Worm (Caenorhabditis elegans) whole organism, late embryonic: Measurements from ENCODE around the gene unc-43.

Source experiments
- C08G9.2 ChIP-seq: sonication (generic microtip); optimal IDR thresholded peaks from 2 replicates; lab custom pipeline; 2016; ENCODE audit warnings: mild to moderate bottlenecking, missing genetic modification characterization, moderate library complexity, missing compliant biosample characterization
- C38D4.7 ChIP-seq: fragments of 200-800 bp; sonication (Bioruptor generic); optimal IDR thresholded peaks from 2 replicates; lab custom pipeline; 2018; ENCODE audit warnings: mild to moderate bottlenecking, missing genetic modification characterization, moderate library complexity, missing compliant biosample characterization
- F13H6.1 ChIP-seq: sonication (generic microtip); optimal IDR thresholded peaks from 2 replicates; lab custom pipeline; 2016; ENCODE audit warnings: missing genetic modification characterization, missing compliant biosample characterization
- ama-1 ChIP-seq: fragments of 150-350 bp; optimal IDR thresholded peaks from 2 replicates; lab custom pipeline; 2014
- ceh-14 ChIP-seq: sonication (generic microtip); optimal IDR thresholded peaks from 2 replicates; lab custom pipeline; 2016; ENCODE audit warnings: missing genotype, missing genetic modification characterization, missing compliant biosample characterization
- ceh-2 ChIP-seq: sonication (generic microtip); optimal IDR thresholded peaks from 2 replicates; lab custom pipeline; 2016; ENCODE audit warnings: missing genotype, missing genetic modification characterization, missing compliant biosample characterization
- ceh-24 ChIP-seq: sonication (generic microtip); optimal IDR thresholded peaks from 2 replicates; lab custom pipeline; 2016; ENCODE audit warnings: mild to moderate bottlenecking, missing genetic modification characterization, missing compliant biosample characterization
- ceh-30 ChIP-seq: fragments of 150-350 bp; optimal IDR thresholded peaks from 2 replicates; lab custom pipeline; 2014; ENCODE audit warnings: missing biosample characterization, missing genetic modification characterization
- ceh-31 ChIP-seq: sonication (generic microtip); optimal IDR thresholded peaks from 2 replicates; lab custom pipeline; 2016; ENCODE audit warnings: missing genetic modification characterization, missing compliant biosample characterization
- ceh-45 ChIP-seq: fragments of 200-800 bp; sonication (Bioruptor generic); IDR thresholded peaks from 2 replicates; pipeline ENCODE4 v1.3.6; 2022; ENCODE audit warnings: missing genetic modification reagents, missing genetic modification characterization, missing compliant biosample characterization
- ceh-48 ChIP-seq: sonication (generic microtip); optimal IDR thresholded peaks from 2 replicates; lab custom pipeline; 2016; ENCODE audit warnings: missing genetic modification characterization, inconsistent platforms, missing compliant biosample characterization
- ceh-9 ChIP-seq: sonication (generic microtip); optimal IDR thresholded peaks from 2 replicates; lab custom pipeline; 2016; ENCODE audit warnings: mild to moderate bottlenecking, missing genetic modification characterization, inconsistent platforms, missing compliant biosample characterization
- che-1 ChIP-seq: sonication (generic microtip); optimal IDR thresholded peaks from 2 replicates; lab custom pipeline; 2016; ENCODE audit warnings: mild to moderate bottlenecking, missing genetic modification characterization, missing compliant biosample characterization
- dve-1 ChIP-seq: sonication (generic microtip); optimal IDR thresholded peaks from 2 replicates; lab custom pipeline; 2017; ENCODE audit warnings: antibody characterized with exemption, mild to moderate bottlenecking, missing genetic modification characterization, missing compliant biosample characterization
- elt-2 ChIP-seq: sonication (generic microtip); optimal IDR thresholded peaks from 2 replicates; lab custom pipeline; 2016; ENCODE audit warnings: missing genetic modification reagents, missing genetic modification characterization, missing compliant biosample characterization
- elt-4 ChIP-seq: sonication (generic microtip); optimal IDR thresholded peaks from 2 replicates; lab custom pipeline; 2016; ENCODE audit warnings: missing genetic modification characterization, missing compliant biosample characterization
- ets-4 ChIP-seq: sonication (generic microtip); optimal IDR thresholded peaks from 2 replicates; lab custom pipeline; 2016; ENCODE audit warnings: missing genetic modification characterization, missing compliant biosample characterization
- fkh-10 ChIP-seq: fragments of 150-350 bp; optimal IDR thresholded peaks from 2 replicates; lab custom pipeline; 2014; ENCODE audit warnings: missing biosample characterization, missing genetic modification reagents, missing genetic modification characterization
- gmeb-2 ChIP-seq: sonication (generic microtip); optimal IDR thresholded peaks from 2 replicates; lab custom pipeline; 2016; ENCODE audit warnings: missing genetic modification characterization, inconsistent platforms, missing compliant biosample characterization
- hlh-13 ChIP-seq: fragments of 200-800 bp; sonication (Bioruptor generic); optimal IDR thresholded peaks from 2 replicates; lab custom pipeline; 2018; ENCODE audit warnings: mild to moderate bottlenecking, missing genetic modification characterization, missing compliant biosample characterization
- hlh-15 ChIP-seq: sonication (generic microtip); optimal IDR thresholded peaks from 2 replicates; lab custom pipeline; 2016; ENCODE audit warnings: missing genetic modification characterization, missing compliant biosample characterization
- hlh-30 ChIP-seq: sonication (generic microtip); optimal IDR thresholded peaks from 2 replicates; lab custom pipeline; 2017; ENCODE audit warnings: antibody characterized with exemption, missing genetic modification characterization, missing compliant biosample characterization; ENCODE audit not compliant: insufficient read depth
- hlh-6 ChIP-seq: sonication (generic microtip); optimal IDR thresholded peaks from 2 replicates; lab custom pipeline; 2016; ENCODE audit warnings: missing genotype, missing genetic modification characterization, missing compliant biosample characterization
- hlh-8 ChIP-seq: sonication (generic microtip); optimal IDR thresholded peaks from 2 replicates; lab custom pipeline; 2016; ENCODE audit warnings: missing genotype, missing genetic modification characterization, missing compliant biosample characterization
- lim-6 ChIP-seq: sonication (generic microtip); optimal IDR thresholded peaks from 2 replicates; lab custom pipeline; 2016; ENCODE audit warnings: missing genetic modification characterization, missing compliant biosample characterization
- lin-11 ChIP-seq: fragments of 200-800 bp; sonication (Bioruptor generic); optimal IDR thresholded peaks from 2 replicates; lab custom pipeline; 2018; ENCODE audit warnings: mild to moderate bottlenecking, missing genetic modification characterization, missing compliant biosample characterization
- mec-3 ChIP-seq: sonication (generic microtip); optimal IDR thresholded peaks from 2 replicates; lab custom pipeline; 2016; ENCODE audit warnings: borderline replicate concordance, missing genetic modification characterization, missing compliant biosample characterization
- nfya-1 ChIP-seq: sonication (generic microtip); optimal IDR thresholded peaks from 2 replicates; lab custom pipeline; 2017; ENCODE audit warnings: missing genetic modification characterization, mild to moderate bottlenecking, missing compliant biosample characterization, antibody characterized with exemption, moderate library complexity
- nhr-232 ChIP-seq: sonication (generic microtip); optimal IDR thresholded peaks from 2 replicates; lab custom pipeline; 2016; ENCODE audit warnings: missing genetic modification characterization, missing compliant biosample characterization
- npax-4 ChIP-seq: sonication (generic microtip); optimal IDR thresholded peaks from 2 replicates; lab custom pipeline; 2016; ENCODE audit warnings: missing genetic modification characterization, missing compliant biosample characterization
- pag-3 ChIP-seq: sonication (generic microtip); optimal IDR thresholded peaks from 2 replicates; lab custom pipeline; 2016; ENCODE audit warnings: missing compliant biosample characterization, missing genetic modification characterization, borderline replicate concordance
- pat-9 ChIP-seq: fragments of 200-800 bp; sonication (Bioruptor generic); optimal IDR thresholded peaks from 2 replicates; lab custom pipeline; 2018; ENCODE audit warnings: mild to moderate bottlenecking, missing genetic modification characterization, moderate library complexity, missing compliant biosample characterization
- pax-1 ChIP-seq: fragments of 150-350 bp; optimal IDR thresholded peaks from 2 replicates; lab custom pipeline; 2014; ENCODE audit warnings: missing biosample characterization, missing genetic modification characterization
- pha-4 ChIP-seq: fragments of 150-350 bp; optimal IDR thresholded peaks from 2 replicates; lab custom pipeline; 2018; ENCODE audit warnings: missing biosample characterization, missing genetic modification reagents, missing genetic modification characterization
- ref-2 ChIP-seq: sonication (generic microtip); optimal IDR thresholded peaks from 2 replicates; lab custom pipeline; 2016; ENCODE audit warnings: missing genetic modification characterization, missing compliant biosample characterization
- sox-2 ChIP-seq: fragments of 200-800 bp; sonication (Bioruptor generic); IDR thresholded peaks from 2 replicates; pipeline ENCODE4 v1.3.6; 2022; ENCODE audit warnings: missing genetic modification reagents, missing genetic modification characterization, missing compliant biosample characterization
- sox-4 ChIP-seq: sonication (generic microtip); optimal IDR thresholded peaks from 2 replicates; lab custom pipeline; 2017; ENCODE audit warnings: mild to moderate bottlenecking, missing genetic modification characterization, inconsistent platforms, missing compliant biosample characterization
- syd-9 ChIP-seq: sonication (generic microtip); optimal IDR thresholded peaks from 2 replicates; lab custom pipeline; 2016; ENCODE audit warnings: mild to moderate bottlenecking, missing genetic modification characterization, moderate library complexity, missing compliant biosample characterization
- tbx-2 ChIP-seq: sonication (generic microtip); optimal IDR thresholded peaks from 2 replicates; lab custom pipeline; 2016; ENCODE audit warnings: missing genetic modification characterization, missing compliant biosample characterization
- tbx-7 ChIP-seq: sonication (generic microtip); optimal IDR thresholded peaks from 2 replicates; lab custom pipeline; 2016; ENCODE audit warnings: missing genotype, missing genetic modification characterization, missing compliant biosample characterization
- ttx-3 ChIP-seq: sonication (generic microtip); optimal IDR thresholded peaks from 2 replicates; lab custom pipeline; 2016; ENCODE audit warnings: missing genetic modification reagents, missing genetic modification characterization, missing compliant biosample characterization
- unc-3 ChIP-seq, 2 experiments: fragments of 200-800 bp in 1 of 2; sonication (Bioruptor generic) in 1 of 2; sonication (generic microtip) in 1 of 2; conservative IDR thresholded peaks in 1 of 2; optimal IDR thresholded peaks in 1 of 2; 2 replicates each; pipeline versions ENCODE4 v1.3.6 to Lab custom; 2016 to 2022; ENCODE audit warnings: missing compliant biosample characterization in 2 of 2, missing genetic modification characterization in 2 of 2, missing genetic modification reagents in 1 of 2
- unc-42 ChIP-seq: sonication (generic microtip); optimal IDR thresholded peaks from 2 replicates; lab custom pipeline; 2016; ENCODE audit warnings: missing genotype, missing genetic modification characterization, missing compliant biosample characterization
- unc-86 ChIP-seq: sonication (generic microtip); optimal IDR thresholded peaks from 2 replicates; lab custom pipeline; 2016; ENCODE audit warnings: missing genetic modification characterization, missing compliant biosample characterization

Gene unc-43

ce11 chrIV:10373772-10374288 lies 23.8 kb upstream of the unc-43 start, which contains the start of gene mpz-5 (continued):
- no peak for TF ChIP-seq nhr-232 (tag; lab: Kevin White, UChicago)
- no peak for TF ChIP-seq pax-1 (tag; lab: Kevin White, UChicago)
- TF ChIP-seq hlh-8 (tag; lab: Kevin White, UChicago): no peak
- no peak for TF ChIP-seq F13H6.1 (tag; lab: Kevin White, UChicago)
- peak; percentile 6 for TF ChIP-seq tbx-2 (tag; lab: Kevin White, UChicago)
- TF ChIP-seq ceh-31: peak; percentile 30
- TF ChIP-seq ttx-3: no peak
- no peak for TF ChIP-seq syd-9
- TF ChIP-seq unc-86 (tag; lab: Kevin White, UChicago): peak; percentile 19
- no peak for TF ChIP-seq C08G9.2 (tag; lab: Kevin White, UChicago)
- no peak for TF ChIP-seq ceh-48 (tag; lab: Kevin White, UChicago)
- peak; percentile 20 for TF ChIP-seq dve-1
- TF ChIP-seq sox-2 (GFP tag; lab: Robert Waterston, UW): no peak
- no peak for TF ChIP-seq ceh-45
- peak; percentile 6 for TF ChIP-seq sox-4 (tag; lab: Kevin White, UChicago)
- TF ChIP-seq ama-1 (lab: Kevin White, UChicago): no peak

ce11 chrIV:10368326-10368725 lies 18.3 kb upstream of the unc-43 start, which contains the start of gene iars-1:
TSS of gene iars-1 (plus strand) at chrIV:10368601.
- TF ChIP-seq hlh-8 (tag; lab: Kevin White, UChicago) (no peak), lim-6 (no peak), pha-4 (tag; lab: Kevin White, UChicago) (no peak), pat-9 (tag; lab: Kevin White, UChicago) (no peak), mec-3 (no peak), elt-4 (no peak), tbx-7 (tag; lab: Kevin White, UChicago) (no peak), elt-2 (tag; lab: Kevin White, UChicago) (no peak)

- TF ChIP-seq nhr-232 (tag; lab: Kevin White, UChicago) (no peak), gmeb-2 (no peak), lim-6 (no peak), sox-2 (GFP tag; lab: Robert Waterston, UW) (no peak), ceh-30 (tag; lab: Kevin White, UChicago) (no peak), pag-3 (tag; lab: Kevin White, UChicago) (no peak), unc-42 (no peak)
These were observed 17.8 kb upstream of the unc-43 start, which contains the start of gene pges-2 for ce11 chrIV:10367740-10368246. TSS of gene pges-2 (minus strand) at chrIV:10367790.

ce11 chrIV:10366018-10366417 lies 16.0 kb upstream of the unc-43 start, which contains the start of gene sir-2.1:
TSS of gene sir-2.1 (minus strand) at chrIV:10366229.
- TF ChIP-seq syd-9 (no peak), ceh-48 (tag; lab: Kevin White, UChicago) (no peak), ets-4 (tag; lab: Kevin White, UChicago) (no peak), C38D4.7 (GFP tag; lab: Kevin White, UChicago) (no peak), lim-6 (no peak), unc-86 (tag; lab: Kevin White, UChicago) (no peak), lin-11 (tag; lab: Kevin White, UChicago) (no peak), unc-42 (peak; percentile 0), ceh-24 (tag; lab: Kevin White, UChicago) (no peak), fkh-10 (no peak), hlh-30 (tag; lab: Kevin White, UChicago) (peak; percentile 38)

ce11 chrIV:10360336-10360735 lies 10.3 kb upstream of the unc-43 start, which contains the start of gene ugt-59:
TSS of gene ugt-59 (plus strand) at chrIV:10360636.
- no peak for TF ChIP-seq ref-2 (tag; lab: Kevin White, UChicago)
- no peak for TF ChIP-seq ceh-14
- no peak for TF ChIP-seq che-1
- no peak for TF ChIP-seq pax-1 (tag; lab: Kevin White, UChicago)
- no peak for TF ChIP-seq npax-4 (tag; lab: Kevin White, UChicago)
- TF ChIP-seq ceh-2 (tag; lab: Kevin White, UChicago): no peak
- no peak for TF ChIP-seq C08G9.2 (tag; lab: Kevin White, UChicago)
- no peak for TF ChIP-seq hlh-6 (tag; lab: Kevin White, UChicago)
- no peak for TF ChIP-seq F13H6.1 (tag; lab: Kevin White, UChicago)
- TF ChIP-seq hlh-13 (GFP tag; lab: Kevin White, UChicago): no peak
- no peak for TF ChIP-seq ceh-9 (tag; lab: Kevin White, UChicago)
- no peak for TF ChIP-seq nfya-1 (tag; lab: Kevin White, UChicago)
- TF ChIP-seq fkh-10: no peak
- no peak for TF ChIP-seq hlh-15 (tag; lab: Kevin White, UChicago)
- no peak for TF ChIP-seq dve-1
- TF ChIP-seq unc-3 (GFP tag; conservative IDR thresholded peaks at IDR 0.05; lab: Robert Waterston, UW): no peak
- no peak for TF ChIP-seq unc-3 (tag; optimal IDR thresholded peaks at IDR 0.05; lab: Kevin White, UChicago)
- TF ChIP-seq tbx-2 (tag; lab: Kevin White, UChicago): no peak
